Worm (Caenorhabditis elegans): ENCODE measurements around the gene H41C03.3.

The H41C03.3 gene

DNA sequence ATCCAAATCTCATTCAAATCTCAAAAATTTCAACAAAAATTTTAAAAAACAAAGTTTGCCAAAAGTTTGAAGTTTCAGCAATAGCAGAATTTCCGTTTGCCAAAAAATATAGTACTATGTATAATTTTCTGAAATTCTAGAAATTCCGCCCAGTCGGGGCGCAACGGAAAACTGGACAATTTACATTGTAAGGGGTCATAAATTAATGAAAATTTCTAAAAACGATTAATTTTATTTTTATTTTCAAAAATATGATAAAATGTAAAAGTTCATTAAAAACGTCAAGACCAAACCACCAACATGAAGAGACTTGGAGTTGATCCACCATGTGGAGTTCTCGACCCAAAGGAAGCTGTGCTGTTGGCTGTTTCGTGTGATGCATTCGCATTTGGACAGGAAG lies 27.3 kb upstream of the H41C03.3 start, which contains the start of gene ZK1248.4:
Gene ZK1248.4, plus strand, starts transcription at position 301 of the 400 bp plus-strand sequence.
- TF ChIP-seq ama-1 (optimal IDR thresholded peaks at IDR 0.05) = no peak
- no peak for TF ChIP-seq ahr-1 (tag; optimal IDR thresholded peaks at IDR 0.05)
- no peak for TF ChIP-seq hlh-8 (tag; optimal IDR thresholded peaks at IDR 0.05)
- no peak for TF ChIP-seq hlh-6 (tag; optimal IDR thresholded peaks at IDR 0.05)
- no peak for TF ChIP-seq lim-6 (tag; optimal IDR thresholded peaks at IDR 0.05)
- no peak for TF ChIP-seq ttx-3 (tag; optimal IDR thresholded peaks at IDR 0.05)
- no peak for TF ChIP-seq pat-9 (tag; optimal IDR thresholded peaks at IDR 0.05)
- TF ChIP-seq lin-11 (tag; optimal IDR thresholded peaks at IDR 0.05) = no peak
- no peak for TF ChIP-seq ets-4 (tag; optimal IDR thresholded peaks at IDR 0.05)
- no peak for TF ChIP-seq eyg-1 (tag; optimal IDR thresholded peaks at IDR 0.05)
- TF ChIP-seq sox-2 (GFP tag; IDR thresholded peaks at IDR 0.05) = no peak
- no peak for TF ChIP-seq T23F11.4 (GFP tag; optimal IDR thresholded peaks at IDR 0.05)
- TF ChIP-seq ceh-18 (tag; optimal IDR thresholded peaks at IDR 0.05) = no peak
- no peak for TF ChIP-seq npax-4 (tag; optimal IDR thresholded peaks at IDR 0.05)
- TF ChIP-seq ceh-22 (tag; optimal IDR thresholded peaks at IDR 0.05) = no peak

DNA sequence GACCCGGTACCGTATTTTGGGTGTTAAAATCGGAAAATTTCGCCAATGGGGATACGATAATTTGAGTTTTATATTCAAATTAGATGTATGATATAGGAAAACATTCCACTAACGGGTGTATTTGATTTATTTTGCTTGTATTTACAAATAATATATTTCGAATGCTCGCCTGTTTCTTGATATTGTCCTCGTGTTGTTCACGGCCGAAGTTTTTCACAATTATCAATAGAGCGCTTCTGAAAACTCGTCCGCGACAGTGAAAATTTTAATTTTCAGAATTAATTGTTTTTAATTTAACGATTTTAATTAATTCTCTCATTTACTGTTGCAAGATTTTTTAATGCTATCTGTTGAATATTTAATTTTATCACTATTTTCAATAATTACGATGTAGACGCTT lies 25.9 kb upstream of the H41C03.3 start:
- TF ChIP-seq pax-1 (tag; optimal IDR thresholded peaks at IDR 0.05) (no peak), pat-9 (tag; optimal IDR thresholded peaks at IDR 0.05) (no peak), F13H6.1 (tag; optimal IDR thresholded peaks at IDR 0.05) (no peak), pha-4 (tag; optimal IDR thresholded peaks at IDR 0.05) (no peak), unc-42 (tag; optimal IDR thresholded peaks at IDR 0.05) (peak; percentile 13), C08G9.2 (tag; optimal IDR thresholded peaks at IDR 0.05) (peak; percentile 68), tbx-2 (tag; optimal IDR thresholded peaks at IDR 0.05) (peak; percentile 65), sox-2 (GFP tag; IDR thresholded peaks at IDR 0.05) (no peak), hlh-8 (tag; optimal IDR thresholded peaks at IDR 0.05) (peak; percentile 11), ceh-31 (tag; optimal IDR thresholded peaks at IDR 0.05) (peak; percentile 71), T23F11.4 (GFP tag; optimal IDR thresholded peaks at IDR 0.05) (no peak), pqm-1 (tag; optimal IDR thresholded peaks at IDR 0.05) (no peak), madf-2 (tag; optimal IDR thresholded peaks at IDR 0.05) (no peak), ttx-3 (tag; optimal IDR thresholded peaks at IDR 0.05) (no peak), sdc-2 (tag; optimal IDR thresholded peaks at IDR 0.05) (no peak), ahr-1 (tag; optimal IDR thresholded peaks at IDR 0.05) (no peak), ref-2 (tag; optimal IDR thresholded peaks at IDR 0.05) (peak; percentile 48), Y22D7AL.16 (tag; optimal IDR thresholded peaks at IDR 0.05) (no peak), ama-1 (optimal IDR thresholded peaks at IDR 0.05) (no peak), fkh-6 (tag; optimal IDR thresholded peaks at IDR 0.05) (peak; percentile 12), pros-1 (tag; optimal IDR thresholded peaks at IDR 0.05) (no peak), ceh-2 (tag; optimal IDR thresholded peaks at IDR 0.05) (peak; percentile 70), ets-4 (tag; optimal IDR thresholded peaks at IDR 0.05) (peak; percentile 63), ceh-14 (tag; optimal IDR thresholded peaks at IDR 0.05) (peak; percentile 26), zip-5 (tag; optimal IDR thresholded peaks at IDR 0.05) (peak; percentile 24)

- TF ChIP-seq ceh-48 (tag; optimal IDR thresholded peaks at IDR 0.05) (peak; percentile 84), ceh-30 (tag; optimal IDR thresholded peaks at IDR 0.05) (no peak), lin-11 (tag; optimal IDR thresholded peaks at IDR 0.05) (no peak), odd-2 (tag; optimal IDR thresholded peaks at IDR 0.05) (no peak), ets-4 (tag; optimal IDR thresholded peaks at IDR 0.05) (no peak), ztf-16 (tag; optimal IDR thresholded peaks at IDR 0.05) (no peak), ahr-1 (tag; optimal IDR thresholded peaks at IDR 0.05) (no peak), C38D4.7 (GFP tag; optimal IDR thresholded peaks at IDR 0.05) (no peak)
These were observed 25.3 kb upstream of the H41C03.3 start, which contains the start of gene ehs-1 for ce11 chrII:5820282-5820762. Gene ehs-1 (plus strand): TSS chrII:5820712.

ce11 chrII:5827364-5827763 lies 18.2 kb upstream of the H41C03.3 start, which contains the start of gene tbc-2:
Gene tbc-2 (minus strand): TSS chrII:5827443.
- no peak for TF ChIP-seq tbx-2 (tag; optimal IDR thresholded peaks at IDR 0.05)
- no peak for TF ChIP-seq hlh-6 (tag; optimal IDR thresholded peaks at IDR 0.05)
- no peak for TF ChIP-seq che-1 (tag; optimal IDR thresholded peaks at IDR 0.05)
- TF ChIP-seq syd-9 (tag; optimal IDR thresholded peaks at IDR 0.05) = no peak
- TF ChIP-seq C38D4.7 (GFP tag; optimal IDR thresholded peaks at IDR 0.05) = no peak
- TF ChIP-seq madf-2 (tag; optimal IDR thresholded peaks at IDR 0.05) = no peak
- TF ChIP-seq Y22D7AL.16 (tag; optimal IDR thresholded peaks at IDR 0.05) = no peak
- TF ChIP-seq unc-42 (tag; optimal IDR thresholded peaks at IDR 0.05) = no peak
- no peak for TF ChIP-seq elt-4 (tag; optimal IDR thresholded peaks at IDR 0.05)
- TF ChIP-seq pha-2 (tag; optimal IDR thresholded peaks at IDR 0.05) = no peak

All from whole organism, late embryonic.